Worm (Caenorhabditis elegans): ENCODE data around the gene larp-1.

Gene larp-1

DNA sequence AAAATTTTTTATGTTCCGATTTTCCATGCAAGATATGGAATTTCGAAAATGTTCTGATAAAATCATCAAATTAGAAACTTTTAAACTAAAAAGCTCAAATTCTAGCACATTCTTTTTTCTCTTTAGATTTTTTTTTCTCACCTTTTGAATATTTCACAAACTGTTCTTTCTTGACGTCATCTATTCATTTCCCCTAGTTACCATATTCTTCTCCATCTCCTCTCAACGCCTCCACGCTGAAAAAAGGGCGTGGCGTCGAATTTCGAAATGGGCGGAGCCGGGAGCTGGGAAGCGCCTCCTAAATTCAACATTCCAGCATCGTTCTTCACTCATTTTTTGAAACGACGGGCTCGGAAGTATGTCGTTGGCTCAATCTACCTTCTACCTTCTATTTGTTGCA lies 24.7 kb upstream of the larp-1 start, which contains the start of gene nlp-43:
Gene nlp-43, plus strand, starts transcription at position 301 of the 400 bp plus-strand sequence.
- no peak for TF ChIP-seq ceh-13 (GFP tag; optimal IDR thresholded peaks at IDR 0.05)
- TF ChIP-seq ceh-36 (tag; optimal IDR thresholded peaks at IDR 0.05) = no peak
- TF ChIP-seq scrt-1 (GFP tag; IDR thresholded peaks at IDR 0.05) = no peak
- TF ChIP-seq aly-1 (tag; optimal IDR thresholded peaks at IDR 0.05) = no peak
- TF ChIP-seq F13C5.2 (tag; optimal IDR thresholded peaks at IDR 0.05) = no peak
- no peak for TF ChIP-seq tbx-11 (GFP tag; IDR thresholded peaks at IDR 0.05)
- TF ChIP-seq hmbx-1 (tag; optimal IDR thresholded peaks at IDR 0.05) = no peak
- no peak for TF ChIP-seq pes-1 (GFP tag; IDR thresholded peaks at IDR 0.05)
- TF ChIP-seq ama-1 (optimal IDR thresholded peaks at IDR 0.05) = no peak
- no peak for TF ChIP-seq tra-4 (tag; optimal IDR thresholded peaks at IDR 0.05)
- no peak for TF ChIP-seq ets-7 (tag; optimal IDR thresholded peaks at IDR 0.05)
- TF ChIP-seq flt-1 (GFP tag; IDR thresholded peaks at IDR 0.05) = no peak

ce11 chrIII:5036158-5036557 lies 18.7 kb upstream of the larp-1 start, which contains the start of gene C45G9.6:
TSS of gene C45G9.6 (plus strand) at chrIII:5036458.
- TF ChIP-seq aly-1 (tag; optimal IDR thresholded peaks at IDR 0.05) (no peak), sea-1 (GFP tag; conservative IDR thresholded peaks at IDR 0.05) (no peak), ets-7 (tag; optimal IDR thresholded peaks at IDR 0.05) (no peak), flt-1 (GFP tag; IDR thresholded peaks at IDR 0.05) (no peak)

ce11 chrIII:5031375-5031836 lies 14.0 kb upstream of the larp-1 start:
- TF ChIP-seq sea-1 (GFP tag; conservative IDR thresholded peaks at IDR 0.05) = peak; percentile 87
- TF ChIP-seq tbx-37 (GFP tag; conservative IDR thresholded peaks at IDR 0.05) = peak; percentile 90
- peak; percentile 90 for TF ChIP-seq pes-1 (GFP tag; IDR thresholded peaks at IDR 0.05)
- peak; percentile 82 for TF ChIP-seq ceh-36 (tag; optimal IDR thresholded peaks at IDR 0.05)
- TF ChIP-seq flt-1 (GFP tag; IDR thresholded peaks at IDR 0.05) = peak; percentile 82
- peak; percentile 91 for TF ChIP-seq F13C5.2 (tag; optimal IDR thresholded peaks at IDR 0.05)
- peak; percentile 65 for TF ChIP-seq hnd-1 (tag; optimal IDR thresholded peaks at IDR 0.05)
- peak; percentile 80 for TF ChIP-seq B0310.2 (tag; optimal IDR thresholded peaks at IDR 0.05)
- peak; percentile 88 for TF ChIP-seq scrt-1 (GFP tag; IDR thresholded peaks at IDR 0.05)
- peak; percentile 90 for TF ChIP-seq tbx-11 (GFP tag; IDR thresholded peaks at IDR 0.05)
- peak; percentile 97 for TF ChIP-seq hmg-4 (GFP tag; optimal IDR thresholded peaks at IDR 0.05)
- peak; percentile 97 for TF ChIP-seq aly-1 (tag; optimal IDR thresholded peaks at IDR 0.05)
- peak; percentile 81 for TF ChIP-seq ceh-13 (GFP tag; optimal IDR thresholded peaks at IDR 0.05)
- peak; percentile 69 for TF ChIP-seq hmbx-1 (tag; optimal IDR thresholded peaks at IDR 0.05)
- TF ChIP-seq tra-4 (tag; optimal IDR thresholded peaks at IDR 0.05) = peak; percentile 83
- TF ChIP-seq ets-7 (tag; optimal IDR thresholded peaks at IDR 0.05) = peak; percentile 85

- TF ChIP-seq tbx-37 (GFP tag; conservative IDR thresholded peaks at IDR 0.05) (no peak), hmbx-1 (tag; optimal IDR thresholded peaks at IDR 0.05) (no peak)
Measured at ce11 chrIII:5030629-5031028, 13.2 kb upstream of the larp-1 start, which contains the start of gene klp-6. TSS of gene klp-6 (plus strand) at chrIII:5030929.

- TF ChIP-seq hmbx-1 (tag; optimal IDR thresholded peaks at IDR 0.05) (no peak), ceh-13 (GFP tag; optimal IDR thresholded peaks at IDR 0.05) (no peak), ama-1 (optimal IDR thresholded peaks at IDR 0.05) (peak; percentile 27), pes-1 (GFP tag; IDR thresholded peaks at IDR 0.05) (no peak), tbx-11 (GFP tag; IDR thresholded peaks at IDR 0.05) (no peak), ets-7 (tag; optimal IDR thresholded peaks at IDR 0.05) (no peak), B0310.2 (tag; optimal IDR thresholded peaks at IDR 0.05) (peak; percentile 32), sea-1 (GFP tag; conservative IDR thresholded peaks at IDR 0.05) (0 out of 2 replicates have a peak, but pooled peaks have one; percentile 16)
Measured at ce11 chrIII:5027219-5027618, 9.8 kb upstream of the larp-1 start.

ce11 chrIII:5026366-5026765 lies 8.9 kb upstream of the larp-1 start:
- TF ChIP-seq aly-1 (tag; optimal IDR thresholded peaks at IDR 0.05) = no peak
- no peak for TF ChIP-seq tra-4 (tag; optimal IDR thresholded peaks at IDR 0.05)
- no peak for TF ChIP-seq ets-7 (tag; optimal IDR thresholded peaks at IDR 0.05)
- TF ChIP-seq B0310.2 (tag; optimal IDR thresholded peaks at IDR 0.05) = no peak
- TF ChIP-seq hmg-4 (GFP tag; optimal IDR thresholded peaks at IDR 0.05) = no peak
- TF ChIP-seq pes-1 (GFP tag; IDR thresholded peaks at IDR 0.05) = no peak

- TF ChIP-seq tbx-11 (GFP tag; IDR thresholded peaks at IDR 0.05) (no peak), ama-1 (optimal IDR thresholded peaks at IDR 0.05) (peak; percentile 62)
Measured at ce11 chrIII:5025136-5025629, 7.7 kb upstream of the larp-1 start.

- TF ChIP-seq ama-1 (optimal IDR thresholded peaks at IDR 0.05) (no peak), tra-4 (tag; optimal IDR thresholded peaks at IDR 0.05) (peak; percentile 31), aly-1 (tag; optimal IDR thresholded peaks at IDR 0.05) (no peak), sea-1 (GFP tag; conservative IDR thresholded peaks at IDR 0.05) (no peak), ets-7 (tag; optimal IDR thresholded peaks at IDR 0.05) (no peak), scrt-1 (GFP tag; IDR thresholded peaks at IDR 0.05) (no peak)
Measured at ce11 chrIII:5024393-5024964, 7.0 kb upstream of the larp-1 start, which contains the start of gene pcf-11. TSS of gene pcf-11 (plus strand) at chrIII:5024914.

- TF ChIP-seq ceh-13 (GFP tag; optimal IDR thresholded peaks at IDR 0.05) (no peak), hnd-1 (tag; optimal IDR thresholded peaks at IDR 0.05) (no peak), ama-1 (optimal IDR thresholded peaks at IDR 0.05) (no peak), aly-1 (tag; optimal IDR thresholded peaks at IDR 0.05) (no peak), flt-1 (GFP tag; IDR thresholded peaks at IDR 0.05) (no peak), tra-4 (tag; optimal IDR thresholded peaks at IDR 0.05) (no peak), tbx-37 (GFP tag; conservative IDR thresholded peaks at IDR 0.05) (no peak), hmg-4 (GFP tag; optimal IDR thresholded peaks at IDR 0.05) (no peak)
Measured at ce11 chrIII:5023642-5024041, 6.2 kb upstream of the larp-1 start.
